Worm (Caenorhabditis elegans) whole organism, mixed stage, embryonic: ENCODE results near the gene gpa-10.

Experiments
- nhr-2 ChIP-seq: fragments of 150-350 bp; optimal IDR thresholded peaks from 2 replicates; lab custom pipeline; 2014; ENCODE audit warnings: missing biosample characterization, missing genetic modification characterization
- unc-39 ChIP-seq: fragments of 150-350 bp; optimal IDR thresholded peaks from 2 replicates; lab custom pipeline; 2014; ENCODE audit warnings: missing biosample characterization, missing genetic modification characterization

- no peak for TF ChIP-seq nhr-2 (tag; lab: Kevin White, UChicago)
- no peak for TF ChIP-seq unc-39 (tag; lab: Kevin White, UChicago)
Observed at ce11 chrV:6830075-6830474, 24.5 kb downstream of the gpa-10 start.
